Worm (Caenorhabditis elegans) whole organism, dauer: ENCODE data around the gene str-165.

ENCODE experiments used
- unc-62 ChIP-seq: sonication (generic microtip); optimal IDR thresholded peaks from 2 replicates; lab custom pipeline; 2017; ENCODE audit warnings: missing biosample characterization, missing genetic modification reagents, missing genetic modification characterization

Gene str-165

DNA sequence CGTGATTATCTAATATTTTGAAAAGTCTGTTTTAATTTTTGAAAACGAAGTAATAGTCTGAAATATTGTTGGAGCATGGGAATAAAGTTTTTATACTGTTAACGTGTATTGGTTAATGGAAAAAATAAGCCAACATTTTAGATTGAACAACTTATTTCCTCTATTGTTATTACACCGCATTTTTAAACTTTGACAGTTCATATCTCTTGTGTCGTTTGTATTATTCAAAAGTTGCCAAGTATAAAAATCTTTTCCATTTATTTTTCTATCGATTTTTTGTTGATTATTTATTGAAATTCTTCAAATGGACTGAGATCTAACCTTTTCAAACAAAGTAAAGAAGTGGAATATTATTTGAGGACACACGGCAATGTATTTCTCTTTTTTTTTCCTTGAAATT is at the start of gene str-165:
TSS of gene str-165 (plus strand) at position 301 of the 400 bp plus-strand sequence.
- no peak for TF ChIP-seq unc-62

ce11 chrV:13782190-13782589 is 48.7 kb upstream of the str-165 start, which contains the start of gene decr-1.1:
Gene decr-1.1 (plus strand): TSS chrV:13782399.
- TF ChIP-seq unc-62, result no peak

DNA sequence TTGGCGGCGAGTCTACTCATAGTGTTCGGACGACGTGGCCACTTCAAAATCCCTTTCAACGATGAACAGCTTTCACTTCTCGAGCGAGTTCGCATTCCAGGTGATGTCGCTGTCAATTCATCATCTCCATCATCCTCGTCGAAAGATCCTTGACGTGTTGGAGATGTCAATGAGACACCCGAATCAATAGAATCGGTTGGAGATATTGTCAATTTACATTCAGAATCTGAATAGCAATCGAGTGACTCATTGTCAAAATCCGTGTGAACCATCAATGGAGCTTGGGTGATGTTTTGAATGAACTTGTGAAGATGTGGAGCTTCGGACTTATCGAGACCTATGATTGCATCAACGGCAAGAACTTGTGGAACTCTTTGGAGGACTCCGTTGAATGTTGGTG is 45.1 kb upstream of the str-165 start:
- TF ChIP-seq unc-62, result no peak

DNA sequence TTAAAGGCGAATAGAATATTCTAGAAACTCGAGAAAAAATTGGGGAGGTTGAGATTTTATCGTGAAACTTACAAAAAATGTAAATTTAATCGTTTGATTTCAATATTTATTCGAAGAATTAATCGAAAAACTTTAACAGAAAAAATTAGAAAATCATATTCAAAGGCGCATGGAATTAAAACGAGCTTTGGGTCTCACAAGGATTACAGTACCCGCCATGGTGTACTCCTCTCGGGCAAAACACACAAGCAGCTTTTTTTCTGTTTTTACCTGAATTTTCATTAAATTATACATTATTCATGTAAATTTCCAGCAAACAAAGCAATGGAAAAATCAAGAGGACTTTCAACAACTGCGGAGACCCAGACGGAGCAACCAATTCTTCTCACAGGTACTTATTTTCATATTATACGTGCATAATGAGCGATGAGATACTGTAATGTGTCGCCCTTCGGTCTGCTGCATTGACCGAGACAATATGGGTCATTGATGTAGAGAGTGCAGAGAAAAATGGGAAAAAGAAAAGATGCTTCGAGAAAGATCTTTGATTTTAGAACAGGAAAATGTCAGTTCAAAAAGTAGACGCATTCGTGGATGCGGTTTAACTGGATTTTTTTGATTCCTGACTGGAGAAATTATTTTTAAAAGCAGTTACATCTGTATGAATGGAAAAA is 43.6 kb upstream of the str-165 start, which contains the start of the genes F53C11.4 and F53C11.5:
TSS of gene F53C11.4 (minus strand) at position 128 of the 674 bp plus-strand sequence.
TSS of gene F53C11.5 (plus strand) at position 325 of the 674 bp plus-strand sequence.
- no peak for TF ChIP-seq unc-62

DNA sequence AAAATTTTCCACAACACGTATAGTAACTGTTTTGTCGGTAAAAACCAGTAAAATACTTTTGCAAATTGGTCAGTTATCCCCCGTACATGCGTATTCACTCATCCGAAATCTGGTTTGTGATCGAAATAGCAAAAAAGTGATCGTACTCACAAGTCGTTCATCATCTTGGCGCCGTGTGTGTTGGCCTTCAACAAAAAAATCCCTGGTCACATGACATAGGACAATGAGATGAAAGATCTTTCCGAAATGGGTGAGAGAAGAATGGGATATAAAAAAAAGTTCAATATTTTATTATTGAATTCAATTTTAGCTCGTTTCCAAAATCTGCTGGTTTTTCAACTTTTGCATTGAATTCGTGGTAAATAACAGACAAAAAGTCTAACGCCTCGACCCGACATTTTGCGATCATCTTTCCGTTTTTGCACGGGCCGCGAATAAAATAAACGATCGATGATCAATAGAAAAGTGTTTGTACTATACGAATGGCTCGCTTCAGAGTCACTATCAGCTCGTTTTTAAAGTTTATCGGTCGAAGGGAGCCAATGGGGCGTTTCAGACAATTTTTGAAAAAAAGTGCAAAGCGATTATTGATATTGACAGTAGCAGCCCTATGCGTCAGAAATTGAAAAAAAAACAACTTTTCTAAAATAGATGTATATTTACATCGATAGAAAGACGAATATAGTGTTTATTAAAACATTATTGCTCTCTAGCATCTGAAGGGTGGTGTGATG is 42.8 kb upstream of the str-165 start:
- TF ChIP-seq unc-62, result no peak

DNA sequence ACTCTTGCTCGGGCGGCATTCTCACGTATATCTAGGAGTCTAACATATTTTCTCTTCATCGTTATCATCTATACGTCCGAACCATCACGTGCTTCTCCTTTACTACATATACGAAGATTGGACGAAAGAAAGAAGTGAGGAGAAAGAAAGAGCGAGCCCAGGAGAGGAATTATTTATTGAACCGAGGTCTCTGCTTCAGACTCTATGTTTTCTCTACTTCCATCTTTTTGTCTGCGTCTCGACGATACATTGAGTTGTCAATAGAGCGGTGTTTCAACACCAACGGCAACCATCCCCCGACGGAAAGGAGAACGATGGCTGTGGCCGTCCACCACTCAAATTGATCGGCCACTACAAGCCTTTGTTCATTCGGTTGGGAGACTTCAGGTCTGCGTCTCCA is 41.6 kb upstream of the str-165 start:
- TF ChIP-seq unc-62, result no peak

DNA sequence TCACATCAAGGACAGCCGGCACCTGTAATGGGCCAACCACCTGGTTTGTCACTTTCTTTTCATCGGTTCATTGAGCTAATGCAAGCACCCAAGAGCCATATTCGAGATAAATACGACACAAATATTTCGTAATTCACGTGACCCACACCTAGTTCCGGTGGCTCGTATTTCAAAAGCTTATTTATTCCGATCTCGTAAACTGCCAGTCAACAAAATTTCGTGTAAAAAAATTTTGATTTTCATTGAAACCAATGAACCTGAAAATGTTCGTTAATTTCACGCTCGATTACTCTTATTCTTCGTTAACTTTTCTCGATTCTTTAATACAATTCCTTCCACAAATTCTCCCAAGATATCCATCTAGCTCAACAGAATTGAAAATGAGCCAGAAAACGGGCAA is 40.8 kb upstream of the str-165 start:
- TF ChIP-seq unc-62, result no peak

- no peak for TF ChIP-seq unc-62
These were observed 40.4 kb upstream of the str-165 start for ce11 chrV:13790557-13790956.

ce11 chrV:13794046-13794445 is 36.9 kb upstream of the str-165 start:
- TF ChIP-seq unc-62, result no peak

DNA sequence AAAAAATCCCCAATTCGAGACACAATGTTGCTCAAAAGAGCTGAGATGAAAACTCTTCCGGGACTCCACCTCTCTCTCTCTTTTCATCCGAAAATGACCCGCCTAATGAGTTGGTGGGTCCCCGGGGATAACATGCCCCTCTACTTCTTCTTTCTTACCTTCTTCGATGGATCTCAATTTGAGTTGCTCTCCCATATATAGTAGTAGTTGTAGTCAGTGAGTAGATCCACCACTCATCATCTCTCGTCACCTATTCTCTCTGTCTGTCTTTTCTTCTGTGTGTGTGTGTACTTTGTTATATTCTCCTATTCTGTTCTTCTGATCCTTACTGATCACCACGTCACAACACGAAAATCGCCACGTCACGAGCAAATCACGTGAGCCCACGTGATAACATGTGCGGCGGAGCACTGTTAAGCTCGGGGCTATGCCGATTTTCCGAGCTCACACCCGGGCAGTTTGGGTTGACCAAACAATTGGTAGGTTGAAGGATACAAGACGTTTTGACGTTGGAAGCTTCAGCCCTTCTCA is 34.6 kb upstream of the str-165 start, which contains the start of gene twk-32:
TSS of gene twk-32 (plus strand) at position 396 of the 531 bp plus-strand sequence.
- TF ChIP-seq unc-62, result no peak

- TF ChIP-seq unc-62, result no peak
These were observed 31.7 kb upstream of the str-165 start for ce11 chrV:13799190-13799589.

DNA sequence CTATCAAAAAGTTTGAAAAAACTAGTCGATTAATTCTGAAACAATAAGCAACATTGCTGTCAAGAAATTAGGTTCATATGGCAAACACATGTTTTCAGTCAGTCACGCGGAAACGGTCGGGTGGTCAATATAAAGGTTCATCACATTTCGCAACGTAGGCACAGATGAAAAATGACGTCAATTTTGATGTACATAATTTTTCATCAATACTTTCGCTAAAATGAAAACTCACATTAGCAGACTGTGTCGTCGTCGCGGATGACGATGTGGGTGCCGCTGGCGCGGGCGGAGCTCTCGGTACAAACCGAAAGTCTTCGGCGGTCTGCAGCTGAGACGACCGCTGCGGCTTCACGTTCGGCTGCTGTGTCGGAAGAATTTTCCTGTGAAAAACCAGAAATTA is 27.0 kb upstream of the str-165 start, which contains the start of gene swan-2:
TSS of gene swan-2 (minus strand) at position 380 of the 400 bp plus-strand sequence.
- TF ChIP-seq unc-62, result no peak

DNA sequence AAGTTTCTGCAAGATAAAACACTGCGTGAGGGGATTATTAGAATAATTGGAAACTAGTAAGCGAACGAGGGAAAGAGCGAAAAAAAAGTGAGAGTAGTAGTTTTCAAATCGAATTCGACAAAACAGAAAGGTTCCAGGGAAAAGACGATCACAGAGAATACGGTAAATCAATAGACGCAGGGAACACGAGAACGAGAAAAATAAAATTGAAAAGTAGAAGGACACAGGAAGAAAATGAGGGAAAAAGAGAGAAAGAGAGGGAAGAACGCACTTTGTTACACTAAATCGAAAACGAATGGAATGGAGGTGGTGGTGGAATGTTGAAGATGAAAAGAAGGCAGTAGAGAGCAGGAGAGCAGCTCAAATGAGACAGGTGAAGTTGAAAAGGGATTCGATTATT is 23.7 kb upstream of the str-165 start, which contains the start of gene swan-1:
TSS of gene swan-1 (minus strand) at position 6 of the 400 bp plus-strand sequence.
- TF ChIP-seq unc-62, result no peak

ce11 chrV:13808462-13808867 is 22.4 kb upstream of the str-165 start:
- TF ChIP-seq unc-62, result no peak

- TF ChIP-seq unc-62, result no peak
These were observed 18.6 kb upstream of the str-165 start for ce11 chrV:13812330-13812729.

DNA sequence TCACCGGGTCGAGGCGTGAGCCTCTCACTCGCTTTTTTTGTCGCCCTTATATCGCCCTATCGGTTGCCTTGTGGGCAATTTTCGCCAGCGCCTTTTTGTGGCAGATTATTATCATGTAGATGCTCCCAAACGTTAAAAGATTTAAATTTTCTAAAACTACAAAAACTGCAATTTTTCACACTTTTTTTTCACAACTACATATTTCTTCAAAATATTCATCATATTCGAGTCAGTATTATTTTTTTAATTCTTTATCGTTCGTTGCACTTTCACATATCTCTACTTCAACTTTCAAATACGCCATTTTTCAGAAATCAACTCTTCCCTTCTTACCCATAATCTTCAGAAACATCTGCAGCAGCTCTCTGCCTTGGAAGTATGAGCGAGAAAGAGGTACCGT is 18.0 kb upstream of the str-165 start, which contains the start of gene ceh-24:
TSS of gene ceh-24 (plus strand) at position 301 of the 400 bp plus-strand sequence.
- TF ChIP-seq unc-62, result no peak

- TF ChIP-seq unc-62, result no peak
These were observed 14.0 kb upstream of the str-165 start, which contains the start of gene F55B12.2 for ce11 chrV:13816877-13817276. Gene F55B12.2 (minus strand): TSS chrV:13816977.
